Fruit fly (Drosophila melanogaster) whole organism, embryonic: ENCODE data around the gene Fie.
A peak's percentile ranks its signal among the peaks of the same experiment; 100 is the strongest.

Experiments used
- Antp ChIP-seq: fragments of 200-800 bp; sonication (Bioruptor generic); optimal IDR thresholded peaks from 3 replicates; lab custom pipeline; 2016; ENCODE audit warnings: missing biosample characterization, missing genetic modification characterization
- CG10654 ChIP-seq: fragments of 200-800 bp; sonication (Bioruptor generic); optimal IDR thresholded peaks from 2 replicates; lab custom pipeline; 2016; ENCODE audit warnings: missing biosample characterization, missing genetic modification characterization
- CG10959 ChIP-seq: fragments of 200-800 bp; sonication (Bioruptor generic); IDR thresholded peaks from 2 replicates; pipeline ENCODE4 v1.3.6; 2022; ENCODE audit warnings: missing biosample characterization, missing genetic modification characterization
- CG12659 ChIP-seq: fragments of 200-800 bp; sonication (Bioruptor generic); optimal IDR thresholded peaks from 3 replicates; lab custom pipeline; 2017; ENCODE audit warnings: mild to moderate bottlenecking, missing biosample characterization, missing genetic modification reagents, missing genetic modification characterization
- CG15011 ChIP-seq: fragments of 200-800 bp; sonication (Bioruptor generic); optimal IDR thresholded peaks from 3 replicates; lab custom pipeline; 2018; ENCODE audit warnings: missing biosample characterization, mild to moderate bottlenecking, missing genetic modification characterization
- CG15073 ChIP-seq: fragments of 200-800 bp; sonication (Bioruptor generic); optimal IDR thresholded peaks from 2 replicates; lab custom pipeline; 2016; ENCODE audit warnings: missing biosample characterization, missing genetic modification characterization
- CG15479 ChIP-seq: fragments of 200-800 bp; sonication (Bioruptor generic); optimal IDR thresholded peaks from 3 replicates; lab custom pipeline; 2019; ENCODE audit warnings: missing biosample characterization, mild to moderate bottlenecking, missing genetic modification characterization, moderate library complexity
- CG18262 ChIP-seq: fragments of 200-800 bp; optimal IDR thresholded peaks from 3 replicates; lab custom pipeline; 2019; ENCODE audit warnings: missing biosample characterization, mild to moderate bottlenecking, missing genetic modification characterization, moderate library complexity
- CG18476 ChIP-seq: fragments of 200-800 bp; sonication (Bioruptor generic); optimal IDR thresholded peaks from 2 replicates; lab custom pipeline; 2016; ENCODE audit warnings: missing biosample characterization, mild to moderate bottlenecking, missing genetic modification characterization
- CG18599 ChIP-seq: fragments of 200-800 bp; sonication (Bioruptor generic); optimal IDR thresholded peaks from 3 replicates; lab custom pipeline; 2017; ENCODE audit warnings: missing biosample characterization, missing genetic modification characterization, mild to moderate bottlenecking, moderate library complexity, missing genetic modification reagents
- CG2120 ChIP-seq: fragments of 200-800 bp; sonication (Bioruptor generic); optimal IDR thresholded peaks from 3 replicates; lab custom pipeline; 2016; ENCODE audit warnings: missing biosample characterization, missing genetic modification characterization
- CG30431 ChIP-seq: fragments of 200-800 bp; sonication (Bioruptor generic); optimal IDR thresholded peaks from 2 replicates; lab custom pipeline; 2017; ENCODE audit warnings: missing biosample characterization, missing genetic modification characterization
- CG31388 ChIP-seq: fragments of 200-800 bp; sonication (Bioruptor generic); optimal IDR thresholded peaks from 2 replicates; lab custom pipeline; 2016; ENCODE audit warnings: missing biosample characterization, missing genetic modification characterization
- CG3407 ChIP-seq: fragments of 200-800 bp; sonication (Bioruptor generic); optimal IDR thresholded peaks from 2 replicates; lab custom pipeline; 2018; ENCODE audit warnings: missing biosample characterization, mild to moderate bottlenecking, missing genetic modification characterization
- CG4360 ChIP-seq: fragments of 200-800 bp; sonication (Bioruptor generic); IDR thresholded peaks from 2 replicates; pipeline ENCODE4 v1.3.6; 2022; ENCODE audit warnings: missing biosample characterization, missing genetic modification characterization
- CG4617 ChIP-seq: fragments of 200-800 bp; sonication (Bioruptor generic); optimal IDR thresholded peaks from 3 replicates; lab custom pipeline; 2016; ENCODE audit warnings: missing biosample characterization, missing genetic modification characterization, borderline replicate concordance
- CG4820 ChIP-seq: fragments of 200-800 bp; sonication (Bioruptor generic); optimal IDR thresholded peaks from 3 replicates; lab custom pipeline; 2016; ENCODE audit warnings: missing biosample characterization, missing genetic modification characterization
- CG4854 ChIP-seq: fragments of 200-800 bp; sonication (Bioruptor generic); optimal IDR thresholded peaks from 2 replicates; lab custom pipeline; 2016; ENCODE audit warnings: missing biosample characterization, missing genetic modification characterization, inconsistent platforms
- CG5953 ChIP-seq: fragments of 200-800 bp; sonication (Bioruptor generic); IDR thresholded peaks from 2 replicates; pipeline ENCODE4 v1.3.6; 2022; ENCODE audit warnings: missing biosample characterization, missing genetic modification characterization
- CG6791 ChIP-seq: fragments of 200-800 bp; sonication (Bioruptor generic); IDR thresholded peaks from 3 replicates; pipeline ENCODE4 v1.3.6; 2022; ENCODE audit warnings: missing biosample characterization, missing genetic modification characterization; ENCODE audit not compliant: partially characterized antibody
- CG7786 ChIP-seq: fragments of 200-800 bp; sonication (Bioruptor generic); optimal IDR thresholded peaks from 2 replicates; lab custom pipeline; 2016; ENCODE audit warnings: missing biosample characterization, missing genetic modification characterization
- CG8924 ChIP-seq: fragments of 200-800 bp; optimal IDR thresholded peaks from 3 replicates; lab custom pipeline; 2019; ENCODE audit warnings: missing biosample characterization, mild to moderate bottlenecking, missing genetic modification characterization, moderate library complexity
- Chrac-16 ChIP-seq: fragments of 200-800 bp; sonication (Bioruptor generic); optimal IDR thresholded peaks from 3 replicates; lab custom pipeline; 2016; ENCODE audit warnings: missing biosample characterization, missing genetic modification characterization
- Doc3 ChIP-seq: fragments of 200-800 bp; sonication (Bioruptor generic); IDR thresholded peaks from 3 replicates; pipeline ENCODE4 v1.3.6; 2022; ENCODE audit warnings: missing biosample characterization, missing genetic modification characterization; ENCODE audit not compliant: partially characterized antibody
- Fer1 ChIP-seq: fragments of 200-800 bp; sonication (Bioruptor generic); optimal IDR thresholded peaks from 2 replicates; lab custom pipeline; 2017; ENCODE audit warnings: missing biosample characterization, mild to moderate bottlenecking, missing genetic modification characterization
- Hand ChIP-seq: fragments of 200-800 bp; sonication (Bioruptor generic); optimal IDR thresholded peaks from 2 replicates; lab custom pipeline; 2017; ENCODE audit warnings: mild to moderate bottlenecking, missing biosample characterization, missing genetic modification reagents, missing genetic modification characterization
- Hr39 ChIP-seq: fragments of >200 bp; optimal IDR thresholded peaks from 2 replicates; lab custom pipeline; 2017
- Lhr ChIP-seq: fragments of 200-800 bp; sonication (Bioruptor generic); optimal IDR thresholded peaks from 3 replicates; lab custom pipeline; 2017; ENCODE audit warnings: mild to moderate bottlenecking, missing biosample characterization, missing genetic modification reagents, missing genetic modification characterization
- Max ChIP-seq: fragments of 200-800 bp; sonication (Bioruptor generic); optimal IDR thresholded peaks from 2 replicates; lab custom pipeline; 2016; ENCODE audit warnings: missing biosample characterization, mild to moderate bottlenecking, missing genetic modification characterization
- NC2α ChIP-seq: fragments of 200-800 bp; sonication (Bioruptor generic); optimal IDR thresholded peaks from 2 replicates; lab custom pipeline; 2016; ENCODE audit warnings: missing biosample characterization, missing genetic modification characterization
- Oaz ChIP-seq: fragments of 200-800 bp; sonication (Bioruptor generic); IDR thresholded peaks from 2 replicates; pipeline ENCODE4 v1.3.6; 2022; ENCODE audit warnings: missing biosample characterization, missing genetic modification characterization
- Optix ChIP-seq: fragments of 200-800 bp; sonication (Bioruptor generic); IDR thresholded peaks from 3 replicates; pipeline ENCODE4 v1.3.6; 2022; ENCODE audit warnings: missing biosample characterization, missing genetic modification characterization
- Usf ChIP-seq: fragments of 200-800 bp; sonication (Bioruptor generic); optimal IDR thresholded peaks from 2 replicates; lab custom pipeline; 2017; ENCODE audit warnings: missing genotype, missing biosample characterization, missing genetic modification characterization
- bcd ChIP-seq: fragments of 200-800 bp; sonication (Bioruptor generic); optimal IDR thresholded peaks from 2 replicates; lab custom pipeline; 2017; ENCODE audit warnings: missing biosample characterization, mild to moderate bottlenecking, missing genetic modification characterization
- cg ChIP-seq: fragments of 200-800 bp; sonication (Bioruptor generic); optimal IDR thresholded peaks from 3 replicates; lab custom pipeline; 2019; ENCODE audit warnings: missing biosample characterization, mild to moderate bottlenecking, missing genetic modification characterization, moderate library complexity
- cwo ChIP-seq: fragments of 200-800 bp; sonication (Bioruptor generic); optimal IDR thresholded peaks from 3 replicates; lab custom pipeline; 2017; ENCODE audit warnings: missing biosample characterization, missing genetic modification characterization, mild to moderate bottlenecking, moderate library complexity, missing genetic modification reagents
- dati ChIP-seq: fragments of 200-800 bp; sonication (Bioruptor generic); IDR thresholded peaks from 2 replicates; pipeline ENCODE4 v1.3.6; 2022; ENCODE audit warnings: missing biosample characterization, missing genetic modification characterization
- ems ChIP-seq: fragments of 200-800 bp; sonication (Bioruptor generic); optimal IDR thresholded peaks from 3 replicates; lab custom pipeline; 2016; ENCODE audit warnings: missing biosample characterization, missing genetic modification characterization
- esg ChIP-seq: fragments of 200-800 bp; sonication (Bioruptor generic); conservative IDR thresholded peaks from 2 replicates; pipeline ENCODE4 v1.3.6; 2022; ENCODE audit warnings: missing biosample characterization, missing genetic modification characterization
- fd96Cb ChIP-seq: fragments of 200-800 bp; sonication (Bioruptor generic); optimal IDR thresholded peaks from 2 replicates; lab custom pipeline; 2018; ENCODE audit warnings: missing biosample characterization, mild to moderate bottlenecking, missing genetic modification characterization, moderate library complexity
- fru ChIP-seq: fragments of >200 bp; optimal IDR thresholded peaks from 2 replicates; lab custom pipeline; 2017
- ftz-f1 ChIP-seq: fragments of 200-800 bp; sonication (Bioruptor generic); optimal IDR thresholded peaks from 2 replicates; lab custom pipeline; 2016; ENCODE audit warnings: missing biosample characterization, missing genetic modification characterization
- gfzf ChIP-seq: fragments of 200-800 bp; sonication (Bioruptor generic); optimal IDR thresholded peaks from 2 replicates; lab custom pipeline; 2016; ENCODE audit warnings: missing biosample characterization, mild to moderate bottlenecking, missing genetic modification characterization, moderate library complexity
- grn ChIP-seq: fragments of 200-800 bp; sonication (Bioruptor generic); optimal IDR thresholded peaks from 3 replicates; lab custom pipeline; 2017; ENCODE audit warnings: missing biosample characterization, missing genetic modification characterization
- hth ChIP-seq: fragments of >200 bp; optimal IDR thresholded peaks from 2 replicates; lab custom pipeline; 2017; ENCODE audit warnings: inconsistent platforms
- mirr ChIP-seq: fragments of 200-800 bp; sonication (Bioruptor generic); optimal IDR thresholded peaks from 3 replicates; lab custom pipeline; 2018; ENCODE audit warnings: missing biosample characterization, mild to moderate bottlenecking, missing genetic modification characterization
- ranshi ChIP-seq: fragments of 200-800 bp; sonication (Bioruptor generic); IDR thresholded peaks from 2 replicates; pipeline ENCODE4 v1.3.6; 2022; ENCODE audit warnings: missing biosample characterization, missing genetic modification characterization
- repo ChIP-seq: fragments of 200-800 bp; sonication (Bioruptor generic); optimal IDR thresholded peaks from 2 replicates; lab custom pipeline; 2016; ENCODE audit warnings: missing biosample characterization, missing genetic modification characterization
- run ChIP-seq: fragments of 200-800 bp; sonication (Bioruptor generic); optimal IDR thresholded peaks from 3 replicates; lab custom pipeline; 2018; ENCODE audit warnings: missing biosample characterization, mild to moderate bottlenecking, missing genetic modification characterization
- seq ChIP-seq: fragments of 200-800 bp; sonication (Bioruptor generic); IDR thresholded peaks from 2 replicates; pipeline ENCODE4 v1.3.6; 2022; ENCODE audit warnings: missing biosample characterization, missing genetic modification characterization
- shn ChIP-seq: fragments of 200-800 bp; sonication (Bioruptor generic); optimal IDR thresholded peaks from 3 replicates; lab custom pipeline; 2016; ENCODE audit warnings: missing biosample characterization, missing genetic modification characterization
- vfl ChIP-seq: fragments of 200-800 bp; sonication (Bioruptor generic); optimal IDR thresholded peaks from 2 replicates; lab custom pipeline; 2016; ENCODE audit warnings: missing biosample characterization, missing genetic modification characterization
- zf30C ChIP-seq: fragments of 200-800 bp; sonication (Bioruptor generic); optimal IDR thresholded peaks from 3 replicates; lab custom pipeline; 2018; ENCODE audit warnings: missing biosample characterization, mild to moderate bottlenecking, missing genetic modification characterization

Fie gene

dm6 chr3L:3896553-3897034, 4.2 kb downstream of the Fie start, which contains the start of the genes Gr63a and Lamtor4 (continued):
- TF ChIP-seq cwo (GFP tag; lab: Kevin White, UChicago) = no peak
- no peak for TF ChIP-seq CG15011 (GFP tag; lab: Kevin White, UChicago)
- TF ChIP-seq CG12659 (GFP tag; lab: Kevin White, UChicago) = peak; percentile 36
- no peak for TF ChIP-seq hth (lab: Kevin White, UChicago)
- no peak for TF ChIP-seq Hand (GFP tag; lab: Kevin White, UChicago)
- TF ChIP-seq CG10654 (GFP tag; lab: Kevin White, UChicago) = no peak
- no peak for TF ChIP-seq Chrac-16 (GFP tag; lab: Kevin White, UChicago)
- TF ChIP-seq grn (GFP tag; lab: Kevin White, UChicago) = peak; percentile 25
- TF ChIP-seq vfl (GFP tag; lab: Kevin White, UChicago) = no peak
- no peak for TF ChIP-seq NC2α (GFP tag; lab: Kevin White, UChicago)
- no peak for TF ChIP-seq ranshi (GFP tag; lab: Robert Waterston, UW)
- peak; percentile 29 for TF ChIP-seq Fer1 (GFP tag; lab: Kevin White, UChicago)
- TF ChIP-seq esg (GFP tag; lab: Robert Waterston, UW) = no peak
- peak; percentile 5 for TF ChIP-seq ftz-f1 (GFP tag; lab: Kevin White, UChicago)
- TF ChIP-seq CG7786 (GFP tag; lab: Kevin White, UChicago) = peak; percentile 28
- no peak for TF ChIP-seq CG30431 (GFP tag; lab: Kevin White, UChicago)
- peak; percentile 40 for TF ChIP-seq CG8924 (tag; lab: Kevin White, UChicago)
- TF ChIP-seq seq (GFP tag; lab: Robert Waterston, UW) = no peak
- TF ChIP-seq CG3407 (GFP tag; lab: Kevin White, UChicago) = no peak
- no peak for TF ChIP-seq cg
- no peak for TF ChIP-seq CG5953 (GFP tag; lab: Robert Waterston, UW)
- peak; percentile 24 for TF ChIP-seq Lhr (GFP tag; lab: Kevin White, UChicago)
- TF ChIP-seq CG18262 (tag; lab: Kevin White, UChicago) = no peak
- no peak for TF ChIP-seq Antp
- TF ChIP-seq Oaz (GFP tag; lab: Robert Waterston, UW) = no peak
- peak; percentile 6 for TF ChIP-seq mirr (GFP tag; lab: Kevin White, UChicago)
- no peak for TF ChIP-seq CG18476 (GFP tag; lab: Kevin White, UChicago)
- TF ChIP-seq bcd = no peak
- TF ChIP-seq gfzf = peak; percentile 85
- TF ChIP-seq CG31388 (GFP tag; lab: Kevin White, UChicago) = no peak
- TF ChIP-seq CG6791 (GFP tag; lab: Robert Waterston, UW) = no peak
- TF ChIP-seq CG10959 (GFP tag; lab: Robert Waterston, UW) = no peak
- TF ChIP-seq CG4617 = peak; percentile 84
- no peak for TF ChIP-seq Usf (GFP tag; lab: Kevin White, UChicago)
- no peak for TF ChIP-seq dati (GFP tag; lab: Robert Waterston, UW)
- TF ChIP-seq run (tag; lab: Kevin White, UChicago) = no peak
- no peak for TF ChIP-seq Max
- no peak for TF ChIP-seq CG4854 (GFP tag; lab: Kevin White, UChicago)
- TF ChIP-seq ems (GFP tag; lab: Kevin White, UChicago) = no peak
- no peak for TF ChIP-seq fru (lab: Kevin White, UChicago)
- no peak for TF ChIP-seq shn (GFP tag; lab: Kevin White, UChicago)
- no peak for TF ChIP-seq fd96Cb (tag; lab: Kevin White, UChicago)
- no peak for TF ChIP-seq CG15073 (GFP tag; lab: Kevin White, UChicago)
- no peak for TF ChIP-seq CG18599
- TF ChIP-seq CG4360 (GFP tag; lab: Robert Waterston, UW) = no peak
- no peak for TF ChIP-seq CG4820 (GFP tag; lab: Kevin White, UChicago)
- TF ChIP-seq Hr39 (lab: Kevin White, UChicago) = no peak
- TF ChIP-seq zf30C (GFP tag; lab: Kevin White, UChicago) = no peak
- TF ChIP-seq repo = no peak
- no peak for TF ChIP-seq Doc3
- no peak for TF ChIP-seq Optix (GFP tag; lab: Robert Waterston, UW)
- TF ChIP-seq CG15479 (GFP tag; lab: Kevin White, UChicago) = no peak
- TF ChIP-seq CG2120 = peak; percentile 51
